Worm (Caenorhabditis elegans) whole organism, dauer: ENCODE measurements around the gene ptr-22.

Experiments
- unc-62 ChIP-seq: sonication (generic microtip); optimal IDR thresholded peaks from 2 replicates; lab custom pipeline; 2017; ENCODE audit warnings: missing biosample characterization, missing genetic modification reagents, missing genetic modification characterization

ptr-22 gene

ce11 chrV:18931279-18931678, at the start of gene ptr-22:
Gene ptr-22, minus strand, starts transcription at chrV:18931379.
- TF ChIP-seq unc-62 (GFP tag; lab: Kevin White, UChicago) = no peak

- TF ChIP-seq unc-62 (GFP tag; lab: Kevin White, UChicago) = no peak
Observed at ce11 chrV:18978301-18978700, 47.1 kb upstream of the ptr-22 start.

ce11 chrV:18977876-18978275, 46.7 kb upstream of the ptr-22 start, which contains the start of gene Y39B6A.41:
Gene Y39B6A.41, minus strand, starts transcription at chrV:18977976.
- no peak for TF ChIP-seq unc-62 (GFP tag; lab: Kevin White, UChicago)

ce11 chrV:18976539-18976938, 45.4 kb upstream of the ptr-22 start:
- TF ChIP-seq unc-62 (GFP tag; lab: Kevin White, UChicago) = no peak

- TF ChIP-seq unc-62 (GFP tag; lab: Kevin White, UChicago) = no peak
Observed at ce11 chrV:18969590-18970105, 38.5 kb upstream of the ptr-22 start, which contains the start of gene Y39B6A.42. Gene Y39B6A.42, minus strand, starts transcription at chrV:18969640.

ce11 chrV:18967479-18968056, 36.4 kb upstream of the ptr-22 start, which contains the start of gene Y39B6A.43:
Gene Y39B6A.43, minus strand, starts transcription at chrV:18967829.
- TF ChIP-seq unc-62 (GFP tag; lab: Kevin White, UChicago) = no peak

- no peak for TF ChIP-seq unc-62 (GFP tag; lab: Kevin White, UChicago)
Observed at ce11 chrV:18960072-18960471, 28.9 kb upstream of the ptr-22 start, which contains the start of gene ztf-20. Gene ztf-20, minus strand, starts transcription at chrV:18960172.

- TF ChIP-seq unc-62 (GFP tag; lab: Kevin White, UChicago) = no peak
Observed at ce11 chrV:18957267-18957843, 26.2 kb upstream of the ptr-22 start, which contains the start of gene hrg-10. Gene hrg-10, minus strand, starts transcription at chrV:18957317.

- no peak for TF ChIP-seq unc-62 (GFP tag; lab: Kevin White, UChicago)
Observed at ce11 chrV:18940341-18940740, 9.2 kb upstream of the ptr-22 start, which contains the start of gene Y80D3A.8. Gene Y80D3A.8, plus strand, starts transcription at chrV:18940641.

- TF ChIP-seq unc-62 (GFP tag; lab: Kevin White, UChicago) = no peak
Observed at ce11 chrV:18937578-18937977, 6.4 kb upstream of the ptr-22 start.

- no peak for TF ChIP-seq unc-62 (GFP tag; lab: Kevin White, UChicago)
Observed at ce11 chrV:18934539-18934938, 3.4 kb upstream of the ptr-22 start.

- TF ChIP-seq unc-62 (GFP tag; lab: Kevin White, UChicago) = no peak
Observed at ce11 chrV:18930748-18931147, 431 bp downstream of the ptr-22 start.

ce11 chrV:18917396-18917795, 13.8 kb downstream of the ptr-22 start:
- TF ChIP-seq unc-62 (GFP tag; lab: Kevin White, UChicago) = no peak

ce11 chrV:18913120-18913519, 18.1 kb downstream of the ptr-22 start:
- no peak for TF ChIP-seq unc-62 (GFP tag; lab: Kevin White, UChicago)

ce11 chrV:18912555-18912954, 18.6 kb downstream of the ptr-22 start:
- TF ChIP-seq unc-62 (GFP tag; lab: Kevin White, UChicago) = no peak

- TF ChIP-seq unc-62 (GFP tag; lab: Kevin White, UChicago) = no peak
Observed at ce11 chrV:18911736-18912135, 19.4 kb downstream of the ptr-22 start, which contains the start of gene cyp-42A1. Gene cyp-42A1, plus strand, starts transcription at chrV:18912036.

- TF ChIP-seq unc-62 (GFP tag; lab: Kevin White, UChicago) = no peak
Observed at ce11 chrV:18909682-18910081, 21.5 kb downstream of the ptr-22 start.
